Worm (Caenorhabditis elegans) whole organism, early embryonic: Measurements from ENCODE around the gene nhr-22.

ENCODE experiments used
- B0310.2 ChIP-seq: sonication (generic microtip); optimal IDR thresholded peaks from 2 replicates; lab custom pipeline; 2016; ENCODE audit warnings: mild to moderate bottlenecking, missing genetic modification characterization, missing compliant biosample characterization
- aly-1 ChIP-seq: sonication (generic microtip); optimal IDR thresholded peaks from 2 replicates; lab custom pipeline; 2016; ENCODE audit warnings: missing genetic modification characterization, missing compliant biosample characterization
- ama-1 ChIP-seq: fragments of 150-350 bp; optimal IDR thresholded peaks from 2 replicates; lab custom pipeline; 2014
- ets-7 ChIP-seq: sonication (generic microtip); optimal IDR thresholded peaks from 2 replicates; lab custom pipeline; 2016; ENCODE audit warnings: missing genotype, missing genetic modification characterization, missing compliant biosample characterization
- hmbx-1 ChIP-seq: sonication (generic microtip); optimal IDR thresholded peaks from 2 replicates; lab custom pipeline; 2016; ENCODE audit warnings: mild to moderate bottlenecking, missing genetic modification characterization, missing compliant biosample characterization
- hmg-4 ChIP-seq: fragments of 200-800 bp; sonication (Bioruptor generic); optimal IDR thresholded peaks from 2 replicates; lab custom pipeline; 2018; ENCODE audit warnings: mild to moderate bottlenecking, missing genetic modification characterization, missing compliant biosample characterization
- pes-1 ChIP-seq: fragments of 200-800 bp; sonication (Bioruptor generic); IDR thresholded peaks from 2 replicates; pipeline ENCODE4 v1.3.6; 2022; ENCODE audit warnings: missing genetic modification reagents, missing genetic modification characterization, missing compliant biosample characterization
- tbx-11 ChIP-seq: fragments of 200-800 bp; sonication (Bioruptor generic); IDR thresholded peaks from 2 replicates; pipeline ENCODE4 v1.3.6; 2022; ENCODE audit warnings: missing genetic modification characterization, missing compliant biosample characterization
- tbx-37 ChIP-seq: fragments of 200-800 bp; sonication (Bioruptor generic); conservative IDR thresholded peaks from 2 replicates; pipeline ENCODE4 v1.3.6; 2022; ENCODE audit warnings: missing genetic modification reagents, missing genetic modification characterization, missing compliant biosample characterization

DNA sequence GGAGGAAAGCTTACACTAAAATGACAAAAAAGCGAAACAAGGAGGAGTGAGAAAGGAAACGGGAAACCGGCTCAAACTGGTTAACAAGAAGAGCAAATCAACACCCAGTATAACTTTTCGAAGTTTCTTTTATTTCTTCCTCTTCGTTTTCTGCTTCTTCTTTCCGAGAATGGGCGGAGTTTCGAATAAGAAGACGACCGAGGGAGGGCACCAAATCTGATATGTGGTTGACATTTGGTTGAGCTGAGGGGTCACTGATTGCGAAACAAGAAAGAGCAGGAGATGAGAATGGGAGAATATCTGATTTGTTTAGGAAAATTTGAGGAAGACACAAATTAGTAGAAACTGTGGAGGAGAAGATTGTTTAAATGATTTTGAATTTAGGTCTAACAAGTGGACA lies 49.0 kb upstream of the nhr-22 start:
- TF ChIP-seq pes-1 (no peak), aly-1 (tag; lab: Kevin White, UChicago) (no peak), ama-1 (no peak), B0310.2 (tag; lab: Kevin White, UChicago) (no peak), tbx-37 (GFP tag; lab: Robert Waterston, UW) (no peak), hmg-4 (GFP tag; lab: Kevin White, UChicago) (no peak), tbx-11 (no peak), hmbx-1 (tag; lab: Kevin White, UChicago) (no peak), ets-7 (tag; lab: Kevin White, UChicago) (no peak)
